Fruit fly (Drosophila melanogaster) whole organism, wandering third instar larva: ENCODE measurements around the gene Dif.

ENCODE experiments used
- Dif ChIP-seq: fragments of 200-275, 200-300 bp; sonication (Bioruptor generic); optimal IDR thresholded peaks from 2 replicates; lab custom pipeline; 2018; ENCODE audit warnings: missing biosample characterization, missing genetic modification characterization; ENCODE audit not compliant: partially characterized antibody
- N ChIP-seq: fragments of >200 bp; optimal IDR thresholded peaks from 2 replicates; lab custom pipeline; 2018; ENCODE audit warnings: missing biosample characterization, missing external identifiers, missing genetic modification characterization

DNA sequence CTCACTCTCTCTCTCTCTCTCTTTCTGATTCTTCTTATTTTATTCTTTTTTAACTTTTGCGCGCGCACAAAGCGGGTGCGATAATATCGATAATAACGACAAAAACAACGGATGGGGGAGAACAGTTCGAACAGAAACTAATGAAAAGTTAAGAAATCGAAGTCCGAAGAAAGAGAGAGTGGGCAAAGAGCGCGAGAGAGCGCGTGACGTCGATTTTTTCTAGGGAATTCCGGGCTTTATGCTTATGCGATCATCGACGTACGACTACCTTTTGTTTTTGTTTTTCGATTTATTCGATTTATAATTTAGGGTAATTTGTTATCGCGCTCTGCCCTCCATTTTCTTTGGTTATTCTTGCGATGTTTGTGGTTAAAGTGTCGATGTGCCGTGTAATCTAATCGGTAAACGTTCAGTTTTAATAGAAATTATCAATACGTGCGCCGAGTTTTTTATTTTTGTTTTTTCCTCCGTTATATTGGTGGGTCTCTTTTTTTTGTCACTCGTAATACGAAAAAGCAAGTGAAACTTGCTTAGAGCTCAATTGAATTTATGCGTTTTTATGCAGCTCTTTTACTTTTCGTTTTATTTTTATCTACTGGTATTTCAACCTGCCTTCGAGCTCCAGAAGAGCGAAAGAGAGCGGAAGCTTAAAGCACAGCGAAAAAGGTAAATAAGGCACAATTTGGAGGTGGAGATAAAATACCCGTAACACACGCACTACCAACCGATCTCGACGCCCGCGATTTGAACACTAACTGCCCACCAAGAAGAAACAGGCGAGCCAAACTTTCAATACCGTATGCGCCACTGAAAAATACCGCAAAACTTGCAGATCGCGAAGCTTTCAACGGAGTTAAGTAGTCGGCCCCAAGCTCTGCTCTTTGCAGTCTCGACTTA, 16.9 kb upstream of the Dif start, which contains the start of gene dl:
- TF ChIP-seq Dif (GFP tag; lab: Kevin White, UChicago): peak; percentile 88
- no peak for TF ChIP-seq N (GFP tag; lab: Kevin White, UChicago)
